Worm (Caenorhabditis elegans) whole organism, late embryonic: ENCODE results near the gene oac-30.

Source experiments
- C08G9.2 ChIP-seq: sonication (generic microtip); optimal IDR thresholded peaks from 2 replicates; lab custom pipeline; 2016; ENCODE audit warnings: mild to moderate bottlenecking, missing genetic modification characterization, moderate library complexity, missing compliant biosample characterization
- ama-1 ChIP-seq: fragments of 150-350 bp; optimal IDR thresholded peaks from 2 replicates; lab custom pipeline; 2014
- ceh-18 ChIP-seq: sonication (generic microtip); optimal IDR thresholded peaks from 2 replicates; lab custom pipeline; 2016; ENCODE audit warnings: missing genetic modification characterization, missing compliant biosample characterization
- dmd-4 ChIP-seq: sonication (generic microtip); optimal IDR thresholded peaks from 2 replicates; lab custom pipeline; 2016; ENCODE audit warnings: borderline replicate concordance, missing genetic modification characterization, missing compliant biosample characterization
- mec-3 ChIP-seq: sonication (generic microtip); optimal IDR thresholded peaks from 2 replicates; lab custom pipeline; 2016; ENCODE audit warnings: borderline replicate concordance, missing genetic modification characterization, missing compliant biosample characterization
- nhr-11 ChIP-seq: fragments of 150-350 bp; optimal IDR thresholded peaks from 2 replicates; lab custom pipeline; 2014; ENCODE audit warnings: missing biosample characterization, missing genetic modification characterization
- odd-2 ChIP-seq: sonication (generic microtip); optimal IDR thresholded peaks from 2 replicates; lab custom pipeline; 2017; ENCODE audit warnings: antibody characterized with exemption, mild to moderate bottlenecking, missing genetic modification characterization, missing compliant biosample characterization
- sdc-2 ChIP-seq: sonication (generic microtip); optimal IDR thresholded peaks from 2 replicates; lab custom pipeline; 2016; ENCODE audit warnings: missing genotype, missing genetic modification characterization, missing compliant biosample characterization
- ttx-3 ChIP-seq: sonication (generic microtip); optimal IDR thresholded peaks from 2 replicates; lab custom pipeline; 2016; ENCODE audit warnings: missing genetic modification reagents, missing genetic modification characterization, missing compliant biosample characterization

DNA sequence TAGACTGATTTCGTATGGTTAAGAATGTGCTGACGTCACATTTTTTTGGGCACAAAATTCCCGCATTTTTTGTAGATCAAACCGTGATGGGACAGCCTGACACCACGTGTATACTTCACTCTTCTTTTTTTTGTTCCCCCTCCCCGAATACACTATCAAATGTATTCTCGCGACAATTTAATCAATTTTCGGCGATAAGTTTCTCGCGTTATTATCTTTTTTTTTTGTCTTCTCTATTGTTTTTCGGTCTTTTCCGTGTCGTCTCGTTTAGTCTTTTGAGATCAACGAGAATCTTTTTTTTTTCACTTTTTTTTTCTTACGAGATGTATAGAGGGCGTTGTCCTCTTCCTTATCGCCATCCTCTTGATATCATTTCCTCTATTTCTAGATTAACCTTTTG lies 48.6 kb upstream of the oac-30 start:
- TF ChIP-seq ama-1 (lab: Kevin White, UChicago) (no peak), nhr-11 (tag; lab: Kevin White, UChicago) (no peak), dmd-4 (no peak), ceh-18 (tag; lab: Kevin White, UChicago) (no peak), C08G9.2 (tag; lab: Kevin White, UChicago) (no peak), odd-2 (tag; lab: Kevin White, UChicago) (no peak), mec-3 (tag; lab: Kevin White, UChicago) (no peak), ttx-3 (tag; lab: Kevin White, UChicago) (no peak), sdc-2 (no peak)
